Fruit fly (Drosophila melanogaster): Measurements from ENCODE around the gene CG10600.
A peak's percentile ranks its signal among the peaks of the same experiment; 100 is the strongest.

The CG10600 gene

DNA sequence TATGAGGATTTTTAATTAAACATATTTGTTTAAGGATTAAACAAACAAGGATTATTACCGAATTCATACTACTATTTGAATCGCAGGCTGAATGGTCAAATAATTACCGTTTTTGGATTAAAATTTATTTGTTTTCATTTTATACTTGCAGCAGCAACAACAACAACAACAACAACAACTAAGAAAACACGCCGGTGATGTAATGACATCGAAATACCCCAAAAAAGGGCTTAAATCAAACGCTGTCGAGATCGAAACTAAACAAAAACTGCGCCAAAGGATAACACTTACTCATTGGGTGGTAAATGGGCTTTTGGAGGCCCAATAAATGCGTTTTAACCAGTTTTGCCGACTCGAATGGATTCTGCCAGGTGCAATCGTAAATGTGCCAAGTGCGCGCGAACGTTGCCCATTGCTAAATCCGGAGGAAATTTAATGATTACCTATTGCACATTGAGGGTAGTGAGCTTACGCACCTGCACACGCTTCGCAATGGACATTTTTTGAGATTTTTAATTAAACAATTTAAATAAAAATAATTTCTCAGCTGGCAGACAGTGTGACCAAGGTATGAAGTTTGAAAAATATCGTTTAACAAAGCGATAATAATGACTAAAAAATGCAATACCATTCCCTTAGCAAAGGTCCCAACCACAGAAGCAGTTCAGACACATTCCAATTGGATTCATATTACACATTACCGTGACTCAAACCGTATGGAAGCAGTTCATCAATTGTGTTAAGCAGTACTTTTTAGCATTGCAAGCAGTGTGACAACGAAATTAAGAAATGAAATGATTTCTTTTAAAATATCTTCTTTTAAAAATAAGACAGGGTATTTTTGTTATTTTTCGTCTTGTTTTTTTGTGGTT, 19.4 kb upstream of the CG10600 start, which contains the start of the genes CG10602 and mRpL13 (continued):
- no peak for TF ChIP-seq fd102C (GFP tag; optimal IDR thresholded peaks at IDR 0.05)
- TF ChIP-seq CG16813 (GFP tag; IDR thresholded peaks at IDR 0.05; ENCODE audit: partially characterized antibody), result peak; percentile 36; the same call in 2 of the 3 replicates
- TF ChIP-seq Adf1 (GFP tag; IDR thresholded peaks at IDR 0.05), result no peak
- no peak for TF ChIP-seq aop (GFP tag; IDR thresholded peaks at IDR 0.05)
- TF ChIP-seq chm (GFP tag; IDR thresholded peaks at IDR 0.05), result no peak
- no peak for TF ChIP-seq CG12942 (GFP tag; optimal IDR thresholded peaks at IDR 0.05)
- TF ChIP-seq CG18599 (GFP tag; optimal IDR thresholded peaks at IDR 0.05), result no peak
- no peak for TF ChIP-seq tap (tag; optimal IDR thresholded peaks at IDR 0.05)
- TF ChIP-seq shn (GFP tag; optimal IDR thresholded peaks at IDR 0.05), result peak; percentile 0
- no peak for TF ChIP-seq CkIIα-i1 (GFP tag; IDR thresholded peaks at IDR 0.05)
- TF ChIP-seq CG3163 (GFP tag; optimal IDR thresholded peaks at IDR 0.05), result peak; percentile 49
- peak in 1 of 3 experiments; percentile 69 for TF ChIP-seq Stat92E (GFP tag; optimal IDR thresholded peaks at IDR 0.05)
- peak; percentile 31 for TF ChIP-seq HLH54F (GFP tag; optimal IDR thresholded peaks at IDR 0.05)
- TF ChIP-seq Tbp (GFP tag; optimal IDR thresholded peaks at IDR 0.05), result no peak
- TF ChIP-seq en (GFP tag; optimal IDR thresholded peaks at IDR 0.05), result no peak
- no peak for TF ChIP-seq CG11093 (GFP tag; IDR thresholded peaks at IDR 0.05)
- TF ChIP-seq CG9437 (GFP tag; optimal IDR thresholded peaks at IDR 0.05), result no peak
- no peak for TF ChIP-seq disco-r (GFP tag; optimal IDR thresholded peaks at IDR 0.05)
- TF ChIP-seq Bgb (GFP tag; IDR thresholded peaks at IDR 0.05; ENCODE audit: partially characterized antibody), result peak; percentile 39; the same call in 1 of the 2 replicates
- peak; percentile 31 for TF ChIP-seq Jarid2 (GFP tag; optimal IDR thresholded peaks at IDR 0.05)
- TF ChIP-seq CG2712 (tag; optimal IDR thresholded peaks at IDR 0.05), result peak; percentile 63
- no peak for TF ChIP-seq Nf-YB (GFP tag; optimal IDR thresholded peaks at IDR 0.05)
- TF ChIP-seq CG8478 (optimal IDR thresholded peaks at IDR 0.05), result peak; percentile 93
- peak; percentile 24 for TF ChIP-seq pnt (GFP tag; optimal IDR thresholded peaks at IDR 0.05)
- peak; percentile 19 for TF ChIP-seq gsb-n (tag; optimal IDR thresholded peaks at IDR 0.05)
- TF ChIP-seq CG17829 (tag; optimal IDR thresholded peaks at IDR 0.05), result peak; percentile 72
- peak; percentile 40 for TF ChIP-seq Bdp1 (GFP tag; optimal IDR thresholded peaks at IDR 0.05)
- no peak for TF ChIP-seq Hr39 (optimal IDR thresholded peaks at IDR 0.05)
- TF ChIP-seq NC2α (GFP tag; optimal IDR thresholded peaks at IDR 0.05), result no peak
- TF ChIP-seq exex (tag; optimal IDR thresholded peaks at IDR 0.05), result no peak
- no peak for TF ChIP-seq CG1602 (GFP tag; optimal IDR thresholded peaks at IDR 0.05)
- TF ChIP-seq Dll (GFP tag; IDR thresholded peaks at IDR 0.05; ENCODE audit: partially characterized antibody), result no peak
- peak; percentile 15 for TF ChIP-seq grau (tag; optimal IDR thresholded peaks at IDR 0.05)
- peak; percentile 99 for TF ChIP-seq CG31365 (tag; optimal IDR thresholded peaks at IDR 0.05)
- peak; percentile 46 for TF ChIP-seq CG3847 (GFP tag; IDR thresholded peaks at IDR 0.05)
- no peak for TF ChIP-seq Max (GFP tag; optimal IDR thresholded peaks at IDR 0.05)
- no peak for TF ChIP-seq Sox102F (GFP tag; optimal IDR thresholded peaks at IDR 0.05)
- no peak for TF ChIP-seq Usf (GFP tag; optimal IDR thresholded peaks at IDR 0.05)
- no peak for TF ChIP-seq ttk (GFP tag; IDR thresholded peaks at IDR 0.05)
- peak in 1 of 2 experiments; percentile 86 for TF ChIP-seq crp (GFP tag; optimal IDR thresholded peaks at IDR 0.05)
- no peak for TF ChIP-seq sna (GFP tag; IDR thresholded peaks at IDR 0.05; ENCODE audit: partially characterized antibody)
- TF ChIP-seq CG4707 (GFP tag; optimal IDR thresholded peaks at IDR 0.05), result no peak
- TF ChIP-seq CG18619 (GFP tag; optimal IDR thresholded peaks at IDR 0.05), result no peak
- no peak for TF ChIP-seq fd96Cb (tag; optimal IDR thresholded peaks at IDR 0.05)
- TF ChIP-seq CG10654 (GFP tag; optimal IDR thresholded peaks at IDR 0.05), result no peak
- peak; percentile 66 for TF ChIP-seq sd (tag; optimal IDR thresholded peaks at IDR 0.05)
- TF ChIP-seq CG13296 (GFP tag; optimal IDR thresholded peaks at IDR 0.05), result no peak
- TF ChIP-seq eve (GFP tag; optimal IDR thresholded peaks at IDR 0.05), result no peak
- 0 out of 2 replicates have a peak, but pooled peaks have one; percentile 13 for TF ChIP-seq unc-4 (GFP tag; IDR thresholded peaks at IDR 0.05; ENCODE audit: partially characterized antibody)

Measured in whole organism, embryonic.